Worm (Caenorhabditis elegans) whole organism, L2 larva: Measurements from ENCODE around the gene C14A11.9.

Experiments
- C34F6.9 ChIP-seq: fragments of 150-350 bp; optimal IDR thresholded peaks from 2 replicates; lab custom pipeline; 2014; ENCODE audit warnings: missing biosample characterization, missing genetic modification characterization
- R02D3.7 ChIP-seq: fragments of 150-350 bp; optimal IDR thresholded peaks from 2 replicates; lab custom pipeline; 2014; ENCODE audit warnings: missing biosample characterization, missing genetic modification characterization
- Y55F3AM.14 ChIP-seq: fragments of 200-800 bp; sonication (Bioruptor generic); optimal IDR thresholded peaks from 2 replicates; lab custom pipeline; 2018; ENCODE audit warnings: mild to moderate bottlenecking, missing genetic modification characterization, missing compliant biosample characterization
- alr-1 ChIP-seq: fragments of 150-350 bp; optimal IDR thresholded peaks from 2 replicates; lab custom pipeline; 2014; ENCODE audit warnings: missing biosample characterization, missing genetic modification characterization
- aly-2 ChIP-seq: fragments of 150-350 bp; optimal IDR thresholded peaks from 2 replicates; lab custom pipeline; 2014; ENCODE audit warnings: missing biosample characterization, missing genetic modification characterization
- ama-1 ChIP-seq: fragments of 150-350 bp; optimal IDR thresholded peaks from 2 replicates; lab custom pipeline; 2018; ENCODE audit warnings: inconsistent platforms
- blmp-1 ChIP-seq: sonication (generic microtip); optimal IDR thresholded peaks from 2 replicates; lab custom pipeline; 2017; ENCODE audit warnings: missing genetic modification characterization, mild to moderate bottlenecking, missing compliant biosample characterization, antibody characterized with exemption, moderate library complexity; ENCODE audit not compliant: insufficient read depth
- ceh-16 ChIP-seq: fragments of 150-350 bp; optimal IDR thresholded peaks from 2 replicates; lab custom pipeline; 2014; ENCODE audit warnings: missing biosample characterization, missing genetic modification characterization
- ceh-82 ChIP-seq: fragments of 150-350 bp; optimal IDR thresholded peaks from 2 replicates; lab custom pipeline; 2014; ENCODE audit warnings: missing biosample characterization, missing genetic modification characterization
- crh-2 ChIP-seq: sonication (generic microtip); optimal IDR thresholded peaks from 2 replicates; lab custom pipeline; 2017; ENCODE audit warnings: missing biosample characterization, missing genetic modification characterization
- elt-1 ChIP-seq: fragments of 150-350 bp; optimal IDR thresholded peaks from 2 replicates; lab custom pipeline; 2014; ENCODE audit warnings: missing biosample characterization, missing genetic modification characterization
- elt-3 ChIP-seq: sonication (generic microtip); optimal IDR thresholded peaks from 2 replicates; lab custom pipeline; 2017; ENCODE audit warnings: missing biosample characterization, missing genetic modification characterization
- lin-11 ChIP-seq: fragments of 150-350 bp; sonication (generic microtip); optimal IDR thresholded peaks from 2 replicates; lab custom pipeline; 2014; ENCODE audit warnings: missing biosample characterization, missing genetic modification characterization, inconsistent platforms, mixed read lengths
- lin-13 ChIP-seq: fragments of 150-350 bp; optimal IDR thresholded peaks from 2 replicates; lab custom pipeline; 2014; ENCODE audit warnings: missing biosample characterization, missing genetic modification reagents, missing genetic modification characterization
- lsy-2 ChIP-seq, 2 experiments: fragments of 150-350 bp in 1 of 2; sonication (generic microtip) in 1 of 2; optimal IDR thresholded peaks; 2 replicates each; lab custom pipeline; 2014 to 2017; ENCODE audit warnings: missing biosample characterization in 2 of 2, missing genetic modification characterization in 2 of 2
- mab-5 ChIP-seq: fragments of 150-350 bp; optimal IDR thresholded peaks from 2 replicates; lab custom pipeline; 2014; ENCODE audit warnings: missing biosample characterization, missing genetic modification characterization
- mbf-1 ChIP-seq: sonication (generic microtip); optimal IDR thresholded peaks from 2 replicates; lab custom pipeline; 2017; ENCODE audit warnings: missing biosample characterization, missing genetic modification characterization
- mdl-1 ChIP-seq, 2 experiments: fragments of 150-350 bp in 1 of 2; sonication (generic microtip) in 1 of 2; optimal IDR thresholded peaks; 2 replicates each; lab custom pipeline; 2017; ENCODE audit warnings: missing biosample characterization in 2 of 2, missing genetic modification characterization in 2 of 2
- nhr-12 ChIP-seq: fragments of 150-350 bp; optimal IDR thresholded peaks from 2 replicates; lab custom pipeline; 2014; ENCODE audit warnings: missing biosample characterization, missing genetic modification characterization
- nhr-129 ChIP-seq: fragments of 150-350 bp; optimal IDR thresholded peaks from 2 replicates; lab custom pipeline; 2014; ENCODE audit warnings: missing biosample characterization, missing genetic modification characterization
- nhr-21 ChIP-seq: fragments of 150-350 bp; optimal IDR thresholded peaks from 2 replicates; lab custom pipeline; 2014; ENCODE audit warnings: missing biosample characterization, missing genetic modification characterization
- nhr-237 ChIP-seq: fragments of 150-350 bp; optimal IDR thresholded peaks from 2 replicates; lab custom pipeline; 2014; ENCODE audit warnings: missing biosample characterization, missing genetic modification characterization
- nhr-25 ChIP-seq: fragments of 150-350 bp; sonication (generic microtip); optimal IDR thresholded peaks from 3 replicates; lab custom pipeline; 2014; ENCODE audit warnings: missing biosample characterization, missing genetic modification characterization
- peb-1 ChIP-seq: fragments of 150-350 bp; optimal IDR thresholded peaks from 2 replicates; lab custom pipeline; 2014; ENCODE audit warnings: missing biosample characterization, missing genetic modification characterization
- skn-1 ChIP-seq: sonication (generic microtip); optimal IDR thresholded peaks from 2 replicates; lab custom pipeline; 2017; ENCODE audit warnings: missing biosample characterization, missing genetic modification characterization
- sma-3 ChIP-seq: sonication (generic microtip); optimal IDR thresholded peaks from 2 replicates; lab custom pipeline; 2016; ENCODE audit warnings: missing genetic modification reagents, missing genetic modification characterization, missing compliant biosample characterization
- sma-9 ChIP-seq, 2 experiments: fragments of 150-350 bp in 1 of 2; sonication (generic microtip) in 1 of 2; optimal IDR thresholded peaks; 2 replicates each; lab custom pipeline; 2014 to 2016; ENCODE audit warnings: missing genetic modification characterization in 2 of 2, mild to moderate bottlenecking in 1 of 2, missing biosample characterization in 1 of 2, missing compliant biosample characterization in 1 of 2, missing genetic modification reagents in 1 of 2, moderate library complexity in 1 of 2
- snpc-4 ChIP-seq: fragments of 150-350 bp; optimal IDR thresholded peaks from 2 replicates; lab custom pipeline; 2014; ENCODE audit warnings: missing biosample characterization, missing genetic modification characterization
- unc-39 ChIP-seq: fragments of 150-350 bp; optimal IDR thresholded peaks from 2 replicates; lab custom pipeline; 2014; ENCODE audit warnings: missing biosample characterization, missing genetic modification characterization
- unc-55 ChIP-seq: fragments of 150-350 bp; sonication (generic microtip); optimal IDR thresholded peaks from 3 replicates; lab custom pipeline; 2014; ENCODE audit warnings: missing biosample characterization, missing genetic modification reagents, missing genetic modification characterization
- unc-62 ChIP-seq: fragments of 150-350 bp; optimal IDR thresholded peaks from 2 replicates; lab custom pipeline; 2014; ENCODE audit warnings: missing biosample characterization, missing genetic modification reagents, missing genetic modification characterization
- ztf-1 ChIP-seq: fragments of 200-800 bp; sonication (Bioruptor generic); conservative IDR thresholded peaks from 2 replicates; pipeline ENCODE4 v1.3.6; 2022; ENCODE audit warnings: missing genetic modification characterization, missing compliant biosample characterization
- ztf-11 ChIP-seq: sonication (generic microtip); optimal IDR thresholded peaks from 2 replicates; lab custom pipeline; 2017; ENCODE audit warnings: missing biosample characterization, missing genetic modification characterization

C14A11.9 gene

ce11 chrX:2814097-2814720, 4.8 kb upstream of the C14A11.9 start, which contains the start of gene C14A11.6:
Gene C14A11.6 (minus strand): TSS chrX:2814147.
- TF ChIP-seq C34F6.9 (peak; percentile 39), lsy-2 (tag; optimal IDR thresholded peaks at IDR 0.05; lab: Kevin White, UChicago) (peak in 1 of 2 experiments; percentile 13), crh-2 (peak; percentile 18), ztf-11 (tag; lab: Kevin White, UChicago) (no peak), ceh-16 (tag; lab: Kevin White, UChicago) (no peak), unc-55 (GFP tag; lab: Kevin White, UChicago) (peak; percentile 81), ztf-1 (GFP tag; lab: Robert Waterston, UW) (no peak), peb-1 (no peak), elt-3 (tag; lab: Kevin White, UChicago) (no peak), mab-5 (tag; lab: Kevin White, UChicago) (no peak)

ce11 chrX:2807390-2807789, 2.0 kb downstream of the C14A11.9 start, which contains the start of gene C14A11.5:
Gene C14A11.5 (minus strand): TSS chrX:2807528.
- TF ChIP-seq ztf-11 (tag; lab: Kevin White, UChicago) (no peak), nhr-129 (tag; lab: Kevin White, UChicago) (peak; percentile 32), lin-13 (GFP tag; lab: Kevin White, UChicago) (no peak), sma-3 (GFP tag; lab: Kevin White, UChicago) (no peak), unc-55 (GFP tag; lab: Kevin White, UChicago) (peak; percentile 49), lin-11 (tag; lab: Kevin White, UChicago) (peak; percentile 61), lsy-2 (tag; optimal IDR thresholded peaks at IDR 0.05; lab: Kevin White, UChicago) (peak in 1 of 2 experiments; percentile 22), alr-1 (tag; lab: Kevin White, UChicago) (no peak), sma-9 (GFP tag; optimal IDR thresholded peaks at IDR 0.05; lab: Kevin White, UChicago) (no peak), sma-9 (tag; optimal IDR thresholded peaks at IDR 0.05; lab: Kevin White, UChicago) (no peak), skn-1 (tag; lab: Kevin White, UChicago) (no peak), crh-2 (peak; percentile 26), mdl-1 (tag; optimal IDR thresholded peaks at IDR 0.05; lab: Kevin White, UChicago) (peak in 1 of 2 experiments; percentile 57), ama-1 (lab: Kevin White, UChicago) (no peak), mbf-1 (tag; lab: Kevin White, UChicago) (no peak), Y55F3AM.14 (GFP tag; lab: Kevin White, UChicago) (no peak), C34F6.9 (peak; percentile 56)

ce11 chrX:2802562-2803165, 6.8 kb downstream of the C14A11.9 start, which contains the start of gene C14A11.2:
Gene C14A11.2 (plus strand): TSS chrX:2803112.
- TF ChIP-seq crh-2, result no peak
- peak; percentile 93 for TF ChIP-seq nhr-129 (tag; lab: Kevin White, UChicago)
- TF ChIP-seq nhr-25, result peak; percentile 42
- TF ChIP-seq aly-2, result no peak
- peak; percentile 13 for TF ChIP-seq sma-9 (GFP tag; optimal IDR thresholded peaks at IDR 0.05; lab: Kevin White, UChicago)
- no peak for TF ChIP-seq sma-9 (tag; optimal IDR thresholded peaks at IDR 0.05; lab: Kevin White, UChicago)
- TF ChIP-seq lsy-2 (tag; optimal IDR thresholded peaks at IDR 0.05; lab: Kevin White, UChicago), result peak in 1 of 2 experiments; percentile 11
- TF ChIP-seq mab-5 (tag; lab: Kevin White, UChicago), result no peak
- TF ChIP-seq C34F6.9, result peak; percentile 56

ce11 chrX:2795054-2795453, 14.4 kb downstream of the C14A11.9 start:
- TF ChIP-seq unc-62 (GFP tag; lab: Kevin White, UChicago) (no peak), ceh-16 (tag; lab: Kevin White, UChicago) (no peak), R02D3.7 (tag; lab: Kevin White, UChicago) (no peak), ztf-11 (tag; lab: Kevin White, UChicago) (no peak), nhr-12 (no peak), nhr-237 (no peak), ceh-82 (tag; lab: Kevin White, UChicago) (no peak), elt-1 (no peak), C34F6.9 (no peak), blmp-1 (no peak), snpc-4 (tag; lab: Kevin White, UChicago) (no peak), sma-9 (GFP tag; optimal IDR thresholded peaks at IDR 0.05; lab: Kevin White, UChicago) (no peak), sma-9 (tag; optimal IDR thresholded peaks at IDR 0.05; lab: Kevin White, UChicago) (no peak), unc-39 (tag; lab: Kevin White, UChicago) (no peak), ama-1 (lab: Kevin White, UChicago) (no peak), nhr-21 (tag; lab: Kevin White, UChicago) (no peak)
- TF ChIP-seq, all 48 proteins: peak for 0
